Worm (Caenorhabditis elegans) whole organism, L4 larva: ENCODE results near the gene C25E10.13.

Source experiments
- F26F4.8 ChIP-seq: fragments of 200-800 bp; sonication (Bioruptor generic); conservative IDR thresholded peaks from 2 replicates; pipeline ENCODE4 v1.3.6; 2022; ENCODE audit warnings: missing genetic modification characterization, missing compliant biosample characterization
- F44E2.7 ChIP-seq: fragments of 200-800 bp; sonication (Bioruptor generic); IDR thresholded peaks from 2 replicates; pipeline ENCODE4 v2.1.2; 2022; ENCODE audit warnings: missing genetic modification characterization, missing compliant biosample characterization
- F49E8.2 ChIP-seq: sonication (generic microtip); optimal IDR thresholded peaks from 2 replicates; lab custom pipeline; 2016; ENCODE audit warnings: missing compliant biosample characterization, mild to moderate bottlenecking, missing genetic modification characterization, borderline replicate concordance
- ZK337.2 ChIP-seq: fragments of 200-800 bp; sonication (Bioruptor generic); IDR thresholded peaks from 2 replicates; pipeline ENCODE4 v1.3.6; 2022; ENCODE audit warnings: missing genetic modification reagents, missing genetic modification characterization, missing compliant biosample characterization
- ZK546.5 ChIP-seq, 2 experiments: sonication (generic microtip); optimal IDR thresholded peaks; 2 replicates each; lab custom pipeline; 2017; ENCODE audit warnings: missing biosample characterization in 2 of 2, missing genetic modification characterization in 2 of 2
- aly-2 ChIP-seq: sonication (generic microtip); optimal IDR thresholded peaks from 2 replicates; lab custom pipeline; 2018; ENCODE audit warnings: missing biosample characterization, missing genetic modification characterization
- arid-1 ChIP-seq: fragments of 200-800 bp; sonication (Bioruptor generic); conservative IDR thresholded peaks from 2 replicates; pipeline ENCODE4 v1.3.6; 2022; ENCODE audit warnings: missing genetic modification reagents, missing genetic modification characterization, missing compliant biosample characterization
- ces-1 ChIP-seq: fragments of 150-350 bp; sonication (generic microtip); optimal IDR thresholded peaks from 4 replicates; lab custom pipeline; 2014; ENCODE audit warnings: missing biosample characterization, missing genetic modification reagents, missing genetic modification characterization
- cey-2 ChIP-seq: sonication (generic microtip); optimal IDR thresholded peaks from 3 replicates; lab custom pipeline; 2017; ENCODE audit warnings: missing genetic modification characterization, mild to moderate bottlenecking, missing compliant biosample characterization, antibody characterized with exemption, borderline replicate concordance; ENCODE audit not compliant: insufficient read depth
- daf-12 ChIP-seq: fragments of 150-350 bp; optimal IDR thresholded peaks from 2 replicates; lab custom pipeline; 2014; ENCODE audit warnings: missing biosample characterization, missing genetic modification reagents, missing genetic modification characterization
- daf-19 ChIP-seq: fragments of 200-800 bp; sonication (Bioruptor generic); conservative IDR thresholded peaks from 2 replicates; pipeline ENCODE4 v1.3.6; 2022; ENCODE audit warnings: missing genetic modification characterization, missing compliant biosample characterization
- daf-8 ChIP-seq: fragments of 200-800 bp; sonication (Bioruptor generic); IDR thresholded peaks from 2 replicates; pipeline ENCODE4 v1.3.6; 2022; ENCODE audit warnings: missing genetic modification characterization, missing compliant biosample characterization
- dmd-6 ChIP-seq: fragments of 200-800 bp; sonication (Bioruptor generic); IDR thresholded peaks from 2 replicates; pipeline ENCODE4 v1.3.6; 2022; ENCODE audit warnings: missing genetic modification reagents, missing genetic modification characterization, missing compliant biosample characterization
- dpl-1 ChIP-seq: fragments of 150-350 bp; optimal IDR thresholded peaks from 2 replicates; lab custom pipeline; 2014; ENCODE audit warnings: missing biosample characterization, missing genetic modification reagents, missing genetic modification characterization
- fkh-10 ChIP-seq: fragments of 150-350 bp; optimal IDR thresholded peaks from 2 replicates; lab custom pipeline; 2014; ENCODE audit warnings: missing biosample characterization, missing genetic modification reagents, missing genetic modification characterization
- fos-1 ChIP-seq: fragments of 150-350 bp; optimal IDR thresholded peaks from 2 replicates; lab custom pipeline; 2014; ENCODE audit warnings: missing biosample characterization, missing genetic modification characterization
- gei-8 ChIP-seq: fragments of 200-800 bp; sonication (Bioruptor generic); optimal IDR thresholded peaks from 2 replicates; lab custom pipeline; 2018; ENCODE audit warnings: mild to moderate bottlenecking, missing genetic modification characterization, missing compliant biosample characterization
- hif-1 ChIP-seq, 2 experiments: sonication (generic microtip); optimal IDR thresholded peaks; 2 replicates each; lab custom pipeline; 2016 to 2017; ENCODE audit warnings: missing compliant biosample characterization in 2 of 2, missing genetic modification characterization in 2 of 2, missing genetic modification reagents in 2 of 2, missing genotype in 2 of 2, mild to moderate bottlenecking in 1 of 2
- hlh-11 ChIP-seq: fragments of 200-800 bp; sonication (Bioruptor generic); optimal IDR thresholded peaks from 2 replicates; lab custom pipeline; 2018; ENCODE audit warnings: mild to moderate bottlenecking, missing genetic modification characterization, missing compliant biosample characterization
- hlh-30 ChIP-seq: sonication (generic microtip); optimal IDR thresholded peaks from 2 replicates; lab custom pipeline; 2017; ENCODE audit warnings: antibody characterized with exemption, mild to moderate bottlenecking, missing genetic modification characterization, missing compliant biosample characterization; ENCODE audit not compliant: insufficient read depth
- hmg-1.1 ChIP-seq: fragments of 200-800 bp; sonication (Bioruptor generic); IDR thresholded peaks from 2 replicates; pipeline ENCODE4 v1.3.6; 2022; ENCODE audit warnings: missing genetic modification reagents, missing genetic modification characterization, missing compliant biosample characterization
- jun-1 ChIP-seq: fragments of 150-350 bp; optimal IDR thresholded peaks from 2 replicates; lab custom pipeline; 2014; ENCODE audit warnings: missing biosample characterization, missing genetic modification reagents, missing genetic modification characterization
- lin-29 ChIP-seq: fragments of 200-800 bp; sonication (Bioruptor generic); IDR thresholded peaks from 2 replicates; pipeline ENCODE4 v1.3.6; 2022; ENCODE audit warnings: missing genetic modification reagents, missing genetic modification characterization, missing compliant biosample characterization
- madf-9 ChIP-seq: fragments of 200-800 bp; sonication (Bioruptor generic); conservative IDR thresholded peaks from 2 replicates; pipeline ENCODE4 v1.3.6; 2022; ENCODE audit warnings: missing genetic modification reagents, missing genetic modification characterization, missing compliant biosample characterization
- mep-1 ChIP-seq: fragments of 150-350 bp; sonication (generic microtip); optimal IDR thresholded peaks from 3 replicates; lab custom pipeline; 2014; ENCODE audit warnings: missing biosample characterization, missing genetic modification characterization
- nhr-10 ChIP-seq: fragments of 150-350 bp; optimal IDR thresholded peaks from 2 replicates; lab custom pipeline; 2014; ENCODE audit warnings: missing biosample characterization, missing genetic modification characterization
- nhr-111 ChIP-seq: fragments of 200-800 bp; sonication (Bioruptor generic); optimal IDR thresholded peaks from 2 replicates; lab custom pipeline; 2018; ENCODE audit warnings: mild to moderate bottlenecking, missing genetic modification characterization, missing compliant biosample characterization
- nhr-25 ChIP-seq: sonication (generic microtip); optimal IDR thresholded peaks from 2 replicates; lab custom pipeline; 2017; ENCODE audit warnings: missing genetic modification characterization, mild to moderate bottlenecking, missing compliant biosample characterization, antibody characterized with exemption, moderate library complexity, borderline replicate concordance; ENCODE audit not compliant: insufficient read depth
- nhr-28 ChIP-seq: fragments of 150-350 bp; optimal IDR thresholded peaks from 2 replicates; lab custom pipeline; 2014; ENCODE audit warnings: missing biosample characterization, missing genetic modification characterization
- nhr-48 ChIP-seq: sonication (generic microtip); optimal IDR thresholded peaks from 2 replicates; lab custom pipeline; 2016; ENCODE audit warnings: mild to moderate bottlenecking, missing genetic modification characterization, missing compliant biosample characterization
- nhr-76 ChIP-seq: fragments of 150-350 bp; optimal IDR thresholded peaks from 2 replicates; lab custom pipeline; 2014; ENCODE audit warnings: missing biosample characterization, missing genetic modification characterization
- pha-4 ChIP-seq, 2 experiments: fragments of 150-350 bp in 1 of 2; fragments of 200-800 bp in 1 of 2; sonication (Bioruptor generic) in 1 of 2; IDR thresholded peaks in 1 of 2; optimal IDR thresholded peaks in 1 of 2; 2 replicates each; pipeline versions ENCODE4 v1.3.6 to Lab custom; 2014 to 2022; ENCODE audit warnings: missing genetic modification characterization in 2 of 2, missing genetic modification reagents in 2 of 2, missing biosample characterization in 1 of 2, missing compliant biosample characterization in 1 of 2
- skn-1 ChIP-seq: fragments of 150-350 bp; optimal IDR thresholded peaks from 2 replicates; lab custom pipeline; 2014; ENCODE audit warnings: missing biosample characterization, missing genetic modification characterization
- snpc-4 ChIP-seq: fragments of 150-350 bp; optimal IDR thresholded peaks from 2 replicates; lab custom pipeline; 2014; ENCODE audit warnings: missing biosample characterization, missing genetic modification characterization
- spr-3 ChIP-seq: fragments of 200-800 bp; sonication (Bioruptor generic); optimal IDR thresholded peaks from 2 replicates; lab custom pipeline; 2018; ENCODE audit warnings: mild to moderate bottlenecking, missing genetic modification characterization, missing compliant biosample characterization
- tra-1 ChIP-seq: fragments of 200-800 bp; sonication (Bioruptor generic); IDR thresholded peaks from 2 replicates; pipeline ENCODE4 v1.3.6; 2022; ENCODE audit warnings: missing genetic modification reagents, missing genetic modification characterization, missing compliant biosample characterization
- vab-7 ChIP-seq: fragments of 200-800 bp; sonication (Bioruptor generic); IDR thresholded peaks from 2 replicates; pipeline ENCODE4 v1.3.6; 2022; ENCODE audit warnings: missing genetic modification reagents, missing genetic modification characterization, missing compliant biosample characterization
- zag-1 ChIP-seq: fragments of 150-350 bp; optimal IDR thresholded peaks from 2 replicates; lab custom pipeline; 2014; ENCODE audit warnings: missing biosample characterization, missing genetic modification characterization
- zfp-2 ChIP-seq: sonication (generic microtip); optimal IDR thresholded peaks from 2 replicates; lab custom pipeline; 2016; ENCODE audit warnings: mild to moderate bottlenecking, missing genetic modification characterization, missing compliant biosample characterization
- zip-2 ChIP-seq: fragments of 150-350 bp; optimal IDR thresholded peaks from 2 replicates; lab custom pipeline; 2014; ENCODE audit warnings: missing biosample characterization, missing genetic modification characterization
- ztf-7 ChIP-seq: fragments of 150-350 bp; optimal IDR thresholded peaks from 2 replicates; lab custom pipeline; 2014; ENCODE audit warnings: missing biosample characterization, missing genetic modification characterization

C25E10.13 gene

ce11 chrV:9098280-9098973 is 38.9 kb downstream of the C25E10.13 start, which contains the start of gene F21C10.9:
TSS of gene F21C10.9 (minus strand) at chrV:9098696.
- no peak for TF ChIP-seq daf-8 (GFP tag; lab: Robert Waterston, UW)
- TF ChIP-seq cey-2: no peak
- peak; percentile 51 for TF ChIP-seq hlh-30 (tag; lab: Kevin White, UChicago)
- TF ChIP-seq nhr-111 (GFP tag; lab: Kevin White, UChicago): no peak
- no peak for TF ChIP-seq ztf-7 (tag; lab: Kevin White, UChicago)
- TF ChIP-seq daf-12 (tag; lab: Kevin White, UChicago): no peak
- TF ChIP-seq ZK546.5 (tag; optimal IDR thresholded peaks at IDR 0.05; lab: Kevin White, UChicago): no peak
- TF ChIP-seq nhr-28 (tag; lab: Kevin White, UChicago): peak; percentile 94
- no peak for TF ChIP-seq madf-9 (GFP tag; lab: Robert Waterston, UW)
- no peak for TF ChIP-seq F49E8.2 (tag; lab: Kevin White, UChicago)
- no peak for TF ChIP-seq hmg-1.1 (GFP tag; lab: Robert Waterston, UW)
- TF ChIP-seq nhr-48 (tag; lab: Kevin White, UChicago): no peak
- no peak for TF ChIP-seq ces-1 (GFP tag; lab: Kevin White, UChicago)
- no peak for TF ChIP-seq spr-3
- TF ChIP-seq F26F4.8 (GFP tag; lab: Robert Waterston, UW): no peak
- TF ChIP-seq arid-1: no peak
- no peak for TF ChIP-seq hif-1 (tag; optimal IDR thresholded peaks at IDR 0.05; lab: Kevin White, UChicago)
- no peak for TF ChIP-seq nhr-25 (tag; lab: Kevin White, UChicago)
- TF ChIP-seq ZK337.2 (GFP tag; lab: Robert Waterston, UW): no peak
- TF ChIP-seq nhr-76: no peak
- TF ChIP-seq skn-1 (tag; lab: Kevin White, UChicago): no peak
- TF ChIP-seq hlh-11 (tag; lab: Kevin White, UChicago): no peak
- TF ChIP-seq F44E2.7: no peak
- no peak for TF ChIP-seq vab-7 (GFP tag; lab: Robert Waterston, UW)
- peak; percentile 12; the same call in 1 of the 2 replicates for TF ChIP-seq dmd-6 (GFP tag; lab: Robert Waterston, UW)
- TF ChIP-seq aly-2 (tag; lab: Kevin White, UChicago): no peak
- TF ChIP-seq, all 104 proteins: peak for 3

- no peak for TF ChIP-seq tra-1
- TF ChIP-seq madf-9 (GFP tag; lab: Robert Waterston, UW): no peak
- TF ChIP-seq nhr-111 (GFP tag; lab: Kevin White, UChicago): no peak
- TF ChIP-seq daf-19: no peak
- TF ChIP-seq zip-2: no peak
- TF ChIP-seq zag-1 (tag; lab: Kevin White, UChicago): no peak
- no peak for TF ChIP-seq gei-8
- TF ChIP-seq jun-1 (tag; lab: Kevin White, UChicago): no peak
- no peak for TF ChIP-seq aly-2 (tag; lab: Kevin White, UChicago)
- TF ChIP-seq nhr-10: no peak
- no peak for TF ChIP-seq hlh-11 (tag; lab: Kevin White, UChicago)
- TF ChIP-seq fos-1 (tag; lab: Kevin White, UChicago): no peak
- no peak for TF ChIP-seq zfp-2 (tag; lab: Kevin White, UChicago)
- TF ChIP-seq snpc-4: no peak
- TF ChIP-seq pha-4 (GFP tag; IDR thresholded peaks at IDR 0.05; lab: Robert Waterston, UW): no peak
- no peak for TF ChIP-seq pha-4 (tag; optimal IDR thresholded peaks at IDR 0.05; lab: Kevin White, UChicago)
- TF ChIP-seq mep-1 (tag; lab: Kevin White, UChicago): no peak
- no peak for TF ChIP-seq lin-29 (GFP tag; lab: Robert Waterston, UW)
- TF ChIP-seq fkh-10: no peak
- no peak for TF ChIP-seq dpl-1 (GFP tag; lab: Kevin White, UChicago)
- no peak for TF ChIP-seq hif-1 (tag; optimal IDR thresholded peaks at IDR 0.05; lab: Kevin White, UChicago)
Observed at ce11 chrV:9101062-9101461, 41.5 kb downstream of the C25E10.13 start, which contains the start of gene frpr-6. TSS of gene frpr-6 (minus strand) at chrV:9101162.
